Fruit fly (Drosophila melanogaster): ENCODE data around the gene ATPsyngamma.

dm6 chr3R:29723048-29723656 lies 25.8 kb downstream of the ATPsyngamma start, which contains the start of gene Pcd:
- no peak for TF ChIP-seq psq (optimal IDR thresholded peaks at IDR 0.05)
- TF ChIP-seq Myc (optimal IDR thresholded peaks at IDR 0.05) = no peak
- no peak for TF ChIP-seq ttk (optimal IDR thresholded peaks at IDR 0.05)
- TF ChIP-seq insv (optimal IDR thresholded peaks at IDR 0.05) = no peak
